Fruit fly (Drosophila melanogaster) S2 (cell line): ENCODE results near the gene CG13075.

Experiments used
- CG8478 ChIP-seq: fragments of >200 bp; optimal IDR thresholded peaks from 2 replicates; lab custom pipeline; 2018
- CTCF ChIP-seq, 2 experiments: fragments of >200 bp; optimal IDR thresholded peaks; 2 replicates each; lab custom pipeline; 2018

DNA sequence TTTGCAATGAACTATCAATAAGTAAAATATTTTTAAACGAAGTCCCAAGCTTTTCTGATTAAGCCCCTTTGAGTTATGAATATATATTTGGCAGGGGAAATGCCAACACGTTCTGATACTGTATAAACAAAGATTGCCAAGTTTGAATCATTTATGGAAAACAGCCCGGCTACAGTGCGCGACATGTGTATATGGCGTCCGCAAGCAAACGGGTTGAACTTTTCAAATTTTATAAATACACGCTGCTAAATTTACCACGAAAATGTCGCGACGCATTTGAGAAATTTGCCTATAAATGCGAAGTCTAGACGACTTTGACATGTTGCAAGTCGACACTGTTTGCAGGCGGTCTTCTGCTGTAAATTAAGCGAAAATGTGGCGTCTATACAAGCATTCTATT lies 35.7 kb upstream of the CG13075 start:
- TF ChIP-seq CTCF (optimal IDR thresholded peaks at IDR 0.05; lab: Kevin White, UChicago) (no peak), CG8478 (lab: Kevin White, UChicago) (no peak)
